Worm (Caenorhabditis elegans): ENCODE measurements around the gene arx-4.
A peak's percentile ranks its signal among the peaks of the same experiment; 100 is the strongest.

arx-4 gene

DNA sequence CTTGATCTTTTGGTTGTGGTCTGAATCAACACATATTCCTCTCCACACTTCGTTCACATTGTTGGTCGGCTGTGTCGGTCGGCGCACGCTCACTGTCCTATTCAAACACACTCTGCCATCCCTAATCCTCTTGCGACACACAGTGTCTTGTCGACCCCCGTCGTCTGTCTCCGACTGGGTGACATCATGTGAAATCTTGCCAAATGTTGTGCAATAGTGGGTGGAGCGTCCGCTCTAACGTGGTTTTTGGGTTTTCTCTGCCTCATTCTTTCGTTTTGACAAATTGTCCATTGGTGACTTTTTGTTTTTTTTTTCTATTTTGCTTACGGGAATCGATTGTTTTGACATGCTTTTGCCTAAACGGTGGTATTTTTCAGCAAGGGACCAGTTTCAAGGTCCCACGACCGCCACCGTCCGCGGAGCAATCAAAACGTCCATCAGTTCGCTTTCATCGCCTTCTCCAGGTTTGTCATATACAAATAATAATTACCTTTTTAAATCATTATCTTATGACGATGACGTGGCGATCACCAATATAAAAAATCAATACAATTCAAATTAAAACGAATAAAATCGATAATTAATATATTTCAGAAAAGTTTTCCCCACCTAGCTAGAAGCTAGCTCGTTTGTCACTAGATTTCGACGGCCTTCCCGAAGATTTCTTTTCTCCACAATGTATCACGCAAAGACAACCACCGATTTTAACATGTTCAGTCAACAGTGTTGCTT lies 28.2 kb upstream of the arx-4 start (continued):
- TF ChIP-seq snpc-3.4 (tag; optimal IDR thresholded peaks at IDR 0.05) (no peak), ceh-27 (GFP tag; optimal IDR thresholded peaks at IDR 0.05) (peak; percentile 91), efl-1 (GFP tag; optimal IDR thresholded peaks at IDR 0.05) (no peak), F57C9.4 (tag; optimal IDR thresholded peaks at IDR 0.05) (no peak), pbrm-1 (GFP tag; IDR thresholded peaks at IDR 0.05) (peak; percentile 86), K11D2.4 (GFP tag; IDR thresholded peaks at IDR 0.05) (peak; percentile 79), rec-8 (tag; optimal IDR thresholded peaks at IDR 0.05) (no peak), ztf-6 (GFP tag; IDR thresholded peaks at IDR 0.05) (peak; percentile 79; the same call in 1 of the 2 replicates), B0035.1 (tag; optimal IDR thresholded peaks at IDR 0.05) (peak; percentile 8), atf-7 (tag; optimal IDR thresholded peaks at IDR 0.05) (peak; percentile 98), madf-10 (tag; optimal IDR thresholded peaks at IDR 0.05) (peak; percentile 77), nfyb-1 (GFP tag; IDR thresholded peaks at IDR 0.05) (peak; percentile 84), nhr-80 (tag; optimal IDR thresholded peaks at IDR 0.05) (peak; percentile 95), Y79H2A.3 (GFP tag; conservative IDR thresholded peaks at IDR 0.05) (0 out of 2 replicates have a peak, but pooled peaks have one; percentile 40), cebp-1 (GFP tag; IDR thresholded peaks at IDR 0.05) (peak; percentile 98), cebp-1 (tag; optimal IDR thresholded peaks at IDR 0.05) (peak; percentile 98), ekl-4 (GFP tag; IDR thresholded peaks at IDR 0.05) (peak; percentile 81), pha-4 (tag; optimal IDR thresholded peaks at IDR 0.05) (peak; percentile 89), ztf-18 (tag; optimal IDR thresholded peaks at IDR 0.05) (peak; percentile 33), lin-26 (GFP tag; IDR thresholded peaks at IDR 0.05) (peak; percentile 60; the same call in 1 of the 2 replicates), attf-3 (GFP tag; conservative IDR thresholded peaks at IDR 0.05) (peak; percentile 47; the same call in 1 of the 2 replicates), ceh-79 (tag; optimal IDR thresholded peaks at IDR 0.05) (no peak), attf-6 (GFP tag; IDR thresholded peaks at IDR 0.05) (no peak), rcor-1 (GFP tag; IDR thresholded peaks at IDR 0.05) (0 out of 2 replicates have a peak, but pooled peaks have one; percentile 32), mes-4 (tag; optimal IDR thresholded peaks at IDR 0.05) (no peak), let-526 (GFP tag; IDR thresholded peaks at IDR 0.05) (peak; percentile 82; the same call in 1 of the 2 replicates), madf-8 (GFP tag; conservative IDR thresholded peaks at IDR 0.05) (no peak), ZK185.1 (tag; optimal IDR thresholded peaks at IDR 0.05; ENCODE audit: poor library complexity, severe bottlenecking) (peak; percentile 78), mcd-1 (GFP tag; IDR thresholded peaks at IDR 0.05) (peak; percentile 73), athp-1 (tag; optimal IDR thresholded peaks at IDR 0.05) (no peak), lin-40 (tag; optimal IDR thresholded peaks at IDR 0.05) (peak; percentile 89), zfh-2 (GFP tag; conservative IDR thresholded peaks at IDR 0.05) (peak; percentile 92), chd-7 (tag; optimal IDR thresholded peaks at IDR 0.05) (peak; percentile 85), snpc-4 (GFP tag; optimal IDR thresholded peaks at IDR 0.05) (no peak), snpc-4 (tag; optimal IDR thresholded peaks at IDR 0.05) (peak in 3 of 4 experiments; percentile 16 to 54 (median 53)), dox-1 (GFP tag; IDR thresholded peaks at IDR 0.05) (peak; percentile 89), ztf-3 (GFP tag; optimal IDR thresholded peaks at IDR 0.05) (no peak), die-1 (tag; optimal IDR thresholded peaks at IDR 0.05) (peak; percentile 35), unc-62 (GFP tag; optimal IDR thresholded peaks at IDR 0.05) (peak; percentile 82), somi-1 (GFP tag; optimal IDR thresholded peaks at IDR 0.05) (peak; percentile 68), Y67H2A.10 (GFP tag; conservative IDR thresholded peaks at IDR 0.05) (no peak), F52B5.7 (tag; optimal IDR thresholded peaks at IDR 0.05) (peak; percentile 4), nhr-27 (tag; optimal IDR thresholded peaks at IDR 0.05) (peak; percentile 23), cebp-2 (GFP tag; IDR thresholded peaks at IDR 0.05) (peak; percentile 93; the same call in 1 of the 2 replicates), ama-1 (optimal IDR thresholded peaks at IDR 0.05) (peak; percentile 89), ama-1 (GFP tag; optimal IDR thresholded peaks at IDR 0.05) (peak in 1 of 2 experiments; percentile 37), hmg-1.2 (GFP tag; IDR thresholded peaks at IDR 0.05) (peak; percentile 89), ceh-100 (GFP tag; IDR thresholded peaks at IDR 0.05) (peak; percentile 45; the same call in 1 of the 2 replicates)
